Worm (Caenorhabditis elegans): Measurements from ENCODE around the gene T26H5.4.

- no peak for TF ChIP-seq ztf-23 (GFP tag; IDR thresholded peaks at IDR 0.05)
- TF ChIP-seq flt-1 (GFP tag; IDR thresholded peaks at IDR 0.05), result no peak
Measured at ce11 chrV:15483563-15483962, 35.1 kb upstream of the T26H5.4 start.

Measured in whole organism, midembryonic.